Worm (Caenorhabditis elegans): ENCODE results near the gene nspa-8.

nspa-8 gene

ce11 chrV:14781130-14781529, 45.7 kb downstream of the nspa-8 start, which contains the start of gene Y50E8A.11:
Gene Y50E8A.11 (plus strand): TSS chrV:14781430.
- TF ChIP-seq ceh-100 (GFP tag; IDR thresholded peaks at IDR 0.05) (no peak), K12H6.12 (tag; optimal IDR thresholded peaks at IDR 0.05) (no peak), ztf-3 (GFP tag; optimal IDR thresholded peaks at IDR 0.05) (no peak), ceh-40 (GFP tag; IDR thresholded peaks at IDR 0.05) (no peak), attf-5 (GFP tag; optimal IDR thresholded peaks at IDR 0.05) (no peak), F49E8.2 (tag; optimal IDR thresholded peaks at IDR 0.05; ENCODE audit: insufficient read depth) (no peak), hlh-26 (GFP tag; conservative IDR thresholded peaks at IDR 0.05) (no peak), snpc-1.1 (tag; optimal IDR thresholded peaks at IDR 0.05; ENCODE audit: insufficient read depth) (no peak), pbrm-1 (GFP tag; IDR thresholded peaks at IDR 0.05) (no peak), egl-18 (GFP tag; IDR thresholded peaks at IDR 0.05) (no peak), ztf-18 (tag; optimal IDR thresholded peaks at IDR 0.05) (no peak), Y67H2A.10 (GFP tag; conservative IDR thresholded peaks at IDR 0.05) (no peak), nfya-2 (GFP tag; IDR thresholded peaks at IDR 0.05) (no peak), rcor-1 (GFP tag; IDR thresholded peaks at IDR 0.05) (no peak)

- TF ChIP-seq hrde-1 (tag; optimal IDR thresholded peaks at IDR 0.05; ENCODE audit: borderline replicate concordance) (no peak), ztf-22 (GFP tag; optimal IDR thresholded peaks at IDR 0.05) (no peak), snpc-3.4 (tag; optimal IDR thresholded peaks at IDR 0.05) (no peak), attf-3 (GFP tag; conservative IDR thresholded peaks at IDR 0.05) (no peak), tlf-1 (GFP tag; optimal IDR thresholded peaks at IDR 0.05) (no peak), pha-4 (tag; optimal IDR thresholded peaks at IDR 0.05) (no peak), athp-1 (tag; optimal IDR thresholded peaks at IDR 0.05) (no peak), lin-40 (tag; optimal IDR thresholded peaks at IDR 0.05) (no peak), B0261.1 (tag; optimal IDR thresholded peaks at IDR 0.05) (no peak), unc-130 (GFP tag; optimal IDR thresholded peaks at IDR 0.05) (no peak), let-526 (GFP tag; IDR thresholded peaks at IDR 0.05) (no peak), ztf-3 (GFP tag; optimal IDR thresholded peaks at IDR 0.05) (no peak), him-1 (tag; optimal IDR thresholded peaks at IDR 0.05) (no peak), ztf-6 (GFP tag; IDR thresholded peaks at IDR 0.05) (no peak)
Measured at ce11 chrV:14779644-14780043, 47.2 kb downstream of the nspa-8 start, which contains the start of the genes scrm-7 and Y50E8A.10. Gene scrm-7 (minus strand): TSS chrV:14779744. Gene Y50E8A.10 (plus strand): TSS chrV:14779996.
